Fruit fly (Drosophila melanogaster) whole organism, adult: ENCODE measurements around the gene CG5614.

ENCODE experiments used
- CG14711 ChIP-seq: fragments of 200-800 bp; sonication (Bioruptor generic); optimal IDR thresholded peaks from 2 replicates; lab custom pipeline; 2018; ENCODE audit warnings: missing biosample characterization, mild to moderate bottlenecking, missing genetic modification characterization, moderate library complexity
- CG5204 ChIP-seq: fragments of 200-800 bp; sonication (Bioruptor generic); optimal IDR thresholded peaks from 2 replicates; lab custom pipeline; 2016; ENCODE audit warnings: missing biosample characterization, missing genetic modification characterization
- CG7045 ChIP-seq: fragments of 200-800 bp; sonication (Bioruptor generic); optimal IDR thresholded peaks from 2 replicates; lab custom pipeline; 2017; ENCODE audit warnings: missing biosample characterization, mild to moderate bottlenecking, missing genetic modification characterization
- CG7101 ChIP-seq: fragments of 200-800 bp; sonication (Bioruptor generic); optimal IDR thresholded peaks from 2 replicates; lab custom pipeline; 2018; ENCODE audit warnings: missing biosample characterization, mild to moderate bottlenecking, missing genetic modification characterization, moderate library complexity
- Crg-1 ChIP-seq: fragments of 200-800 bp; sonication (Bioruptor generic); optimal IDR thresholded peaks from 2 replicates; lab custom pipeline; 2016; ENCODE audit warnings: missing biosample characterization, missing genetic modification characterization
- Hr96 ChIP-seq: fragments of 200-800 bp; sonication (Bioruptor generic); optimal IDR thresholded peaks from 2 replicates; lab custom pipeline; 2016; ENCODE audit warnings: missing biosample characterization, missing genetic modification characterization
- cic ChIP-seq: fragments of 200-800 bp; sonication (Bioruptor generic); optimal IDR thresholded peaks from 2 replicates; lab custom pipeline; 2017; ENCODE audit warnings: missing biosample characterization, mild to moderate bottlenecking, missing genetic modification characterization, moderate library complexity
- cnc ChIP-seq, 2 experiments: fragments of >200 bp; optimal IDR thresholded peaks; 2 replicates each; lab custom pipeline; 2017
- ovo ChIP-seq: fragments of 200-800 bp; sonication (Bioruptor generic); optimal IDR thresholded peaks from 2 replicates; lab custom pipeline; 2016; ENCODE audit warnings: missing biosample characterization, missing genetic modification characterization
- pad ChIP-seq: fragments of 200-800 bp; sonication (Bioruptor generic); optimal IDR thresholded peaks from 3 replicates; lab custom pipeline; 2017; ENCODE audit warnings: missing biosample characterization, missing genetic modification characterization, mild to moderate bottlenecking, moderate library complexity, missing genetic modification reagents
- tj ChIP-seq: fragments of 200-800 bp; sonication (Bioruptor generic); optimal IDR thresholded peaks from 3 replicates; lab custom pipeline; 2017; ENCODE audit warnings: missing biosample characterization, mild to moderate bottlenecking, missing genetic modification characterization, moderate library complexity
- toe ChIP-seq: fragments of 200-800 bp; sonication (Bioruptor generic); optimal IDR thresholded peaks from 2 replicates; lab custom pipeline; 2016; ENCODE audit warnings: missing biosample characterization, missing genetic modification characterization

- TF ChIP-seq CG14711 (tag; lab: Kevin White, UChicago), result no peak
- no peak for TF ChIP-seq cic
- no peak for TF ChIP-seq ovo (GFP tag; lab: Kevin White, UChicago)
- TF ChIP-seq CG7045, result no peak
- TF ChIP-seq Hr96 (GFP tag; lab: Kevin White, UChicago), result no peak
- no peak for TF ChIP-seq tj
- TF ChIP-seq toe (GFP tag; lab: Kevin White, UChicago), result no peak
- TF ChIP-seq CG5204 (GFP tag; lab: Kevin White, UChicago), result no peak
- TF ChIP-seq cnc (optimal IDR thresholded peaks at IDR 0.05; lab: Kevin White, UChicago), result no peak
- no peak for TF ChIP-seq Crg-1 (GFP tag; lab: Kevin White, UChicago)
- no peak for TF ChIP-seq pad (GFP tag; lab: Kevin White, UChicago)
- TF ChIP-seq CG7101 (tag; lab: Kevin White, UChicago), result no peak
Observed at dm6 chr3R:15807877-15808381, 28.3 kb downstream of the CG5614 start.
